Worm (Caenorhabditis elegans): ENCODE data around the gene kin-29.
A peak's percentile ranks its signal among the peaks of the same experiment; 100 is the strongest.

DNA sequence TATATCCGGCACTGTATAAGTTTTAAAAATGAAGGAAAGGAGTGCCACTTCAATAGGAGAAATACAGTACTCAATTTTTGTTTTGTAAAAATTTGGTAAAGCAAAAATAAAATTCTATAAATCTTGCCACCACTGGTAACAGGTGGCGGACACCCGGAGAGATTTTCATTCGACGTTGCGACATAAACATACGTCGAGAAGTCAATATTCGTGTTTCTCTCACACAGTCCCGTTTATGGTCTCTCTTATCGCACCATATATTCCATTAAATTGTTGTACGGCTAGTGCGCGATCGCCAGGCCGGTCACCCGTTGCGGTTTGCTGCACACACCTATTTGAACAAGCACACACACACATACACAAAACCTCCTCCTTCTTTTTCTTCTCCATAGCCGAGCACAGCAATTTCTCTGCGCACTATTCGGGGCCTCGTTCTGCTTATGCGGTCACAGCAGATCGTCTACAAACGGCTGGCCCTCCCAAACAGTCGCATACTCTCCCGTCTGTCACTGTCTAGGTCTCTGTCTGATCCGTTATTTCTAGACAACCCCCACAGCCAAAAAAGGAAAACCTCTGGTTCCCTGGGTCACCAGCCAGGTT, 48.8 kb upstream of the kin-29 start:
- TF ChIP-seq ref-1 (GFP tag; conservative IDR thresholded peaks at IDR 0.05) (no peak), T22C8.4 (GFP tag; IDR thresholded peaks at IDR 0.05) (no peak), flt-1 (GFP tag; IDR thresholded peaks at IDR 0.05) (no peak), med-1 (GFP tag; optimal IDR thresholded peaks at IDR 0.05; ENCODE audit: insufficient read depth) (no peak), klf-2 (GFP tag; conservative IDR thresholded peaks at IDR 0.05) (no peak), cog-1 (tag; optimal IDR thresholded peaks at IDR 0.05) (peak; percentile 24), ztf-29 (GFP tag; IDR thresholded peaks at IDR 0.05) (peak; percentile 63; the same call in 1 of the 2 replicates)
